Worm (Caenorhabditis elegans): ENCODE data around the gene lhfp-4.
"Not testable (repeated sequence)": the region's sequence is repeated elsewhere in the genome, so short reads cannot be mapped to it uniquely, and the experiment has no call there.

DNA sequence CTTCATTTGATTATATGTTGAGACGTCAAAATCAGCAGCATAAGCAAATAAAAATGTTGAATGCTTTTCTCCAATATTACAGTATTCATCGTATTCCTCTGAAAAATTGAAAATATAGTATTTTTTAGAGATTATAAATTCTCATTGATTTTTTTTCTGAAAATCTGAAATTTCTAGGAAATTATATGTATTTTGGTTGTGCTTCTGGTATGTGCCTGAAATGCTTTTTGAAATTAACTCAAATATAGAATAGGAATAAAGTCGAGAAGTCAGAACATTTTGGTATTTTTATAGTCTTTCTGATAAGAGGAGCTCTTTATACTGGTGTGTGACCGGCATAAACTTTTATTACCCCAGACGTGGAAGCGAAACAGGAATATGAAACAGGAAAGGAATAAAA, 31.8 kb downstream of the lhfp-4 start, which contains the start of gene T28F3.8:
- TF ChIP-seq ceh-2 (tag; optimal IDR thresholded peaks at IDR 0.05); unc-55 (GFP tag; optimal IDR thresholded peaks at IDR 0.05); fkh-6 (tag; optimal IDR thresholded peaks at IDR 0.05); ets-4 (tag; optimal IDR thresholded peaks at IDR 0.05); che-1 (tag; optimal IDR thresholded peaks at IDR 0.05): not testable (repeated sequence)

All from whole organism, late embryonic.